Fruit fly (Drosophila melanogaster) whole organism, prepupa: Measurements from ENCODE around the gene dtn.
A peak's percentile ranks its signal among the peaks of the same experiment; 100 is the strongest.

Experiments used
- Blimp-1 ChIP-seq: fragments of 200-800 bp; sonication (Bioruptor generic); optimal IDR thresholded peaks from 3 replicates; lab custom pipeline; 2017; ENCODE audit warnings: missing biosample characterization, missing genetic modification characterization, mild to moderate bottlenecking, moderate library complexity, missing genetic modification reagents
- CG11762 ChIP-seq: fragments of 200-800 bp; sonication (Bioruptor generic); optimal IDR thresholded peaks from 3 replicates; lab custom pipeline; 2016; ENCODE audit warnings: missing biosample characterization, missing genetic modification characterization; ENCODE audit not compliant: insufficient read depth
- CG11902 ChIP-seq: fragments of 200-800 bp; sonication (Bioruptor generic); optimal IDR thresholded peaks from 3 replicates; lab custom pipeline; 2016; ENCODE audit warnings: missing biosample characterization, missing genetic modification characterization
- CG31627 ChIP-seq: fragments of 200-800 bp; sonication (Bioruptor generic); optimal IDR thresholded peaks from 3 replicates; lab custom pipeline; 2016; ENCODE audit warnings: missing biosample characterization, missing genetic modification characterization
- CG34406 ChIP-seq: fragments of 200-800 bp; sonication (Bioruptor generic); optimal IDR thresholded peaks from 3 replicates; lab custom pipeline; 2016; ENCODE audit warnings: missing biosample characterization, missing genetic modification characterization
- CG3919 ChIP-seq: fragments of 200-800 bp; sonication (Bioruptor generic); optimal IDR thresholded peaks from 3 replicates; lab custom pipeline; 2016; ENCODE audit warnings: missing biosample characterization, missing genetic modification characterization
- CG6276 ChIP-seq: fragments of 200-800 bp; sonication (Bioruptor generic); optimal IDR thresholded peaks from 2 replicates; lab custom pipeline; 2017; ENCODE audit warnings: missing biosample characterization, mild to moderate bottlenecking, missing genetic modification characterization
- CG6792 ChIP-seq: fragments of 200-800 bp; sonication (Bioruptor generic); optimal IDR thresholded peaks from 3 replicates; lab custom pipeline; 2016; ENCODE audit warnings: missing biosample characterization, missing genetic modification characterization
- CG6808 ChIP-seq: fragments of 200-800 bp; sonication (Bioruptor generic); optimal IDR thresholded peaks from 3 replicates; lab custom pipeline; 2017; ENCODE audit warnings: missing biosample characterization, missing genetic modification characterization, mild to moderate bottlenecking, moderate library complexity, missing genetic modification reagents
- CG7368 ChIP-seq: fragments of 200-800 bp; sonication (Bioruptor generic); optimal IDR thresholded peaks from 3 replicates; lab custom pipeline; 2016; ENCODE audit warnings: missing biosample characterization, missing genetic modification characterization
- CG8119 ChIP-seq: fragments of 200-800 bp; sonication (Bioruptor generic); IDR thresholded peaks from 3 replicates; pipeline ENCODE4 v1.3.6; 2022; ENCODE audit warnings: missing biosample characterization, missing genetic modification characterization
- CG8632 ChIP-seq: fragments of 200-800 bp; sonication (Bioruptor generic); optimal IDR thresholded peaks from 3 replicates; lab custom pipeline; 2016; ENCODE audit warnings: missing biosample characterization, missing genetic modification characterization
- CG9139 ChIP-seq: fragments of 200-800 bp; sonication (Bioruptor generic); optimal IDR thresholded peaks from 3 replicates; lab custom pipeline; 2017; ENCODE audit warnings: missing biosample characterization, mild to moderate bottlenecking, missing genetic modification characterization
- Eip75B ChIP-seq: fragments of 200-800 bp; sonication (Bioruptor generic); optimal IDR thresholded peaks from 3 replicates; lab custom pipeline; 2016; ENCODE audit warnings: missing biosample characterization, missing genetic modification characterization
- Ets21C ChIP-seq: fragments of 200-800 bp; sonication (Bioruptor generic); optimal IDR thresholded peaks from 3 replicates; lab custom pipeline; 2016; ENCODE audit warnings: missing biosample characterization, missing genetic modification characterization
- Hr38 ChIP-seq: sonication (Bioruptor generic); optimal IDR thresholded peaks from 2 replicates; lab custom pipeline; 2016; ENCODE audit warnings: missing biosample characterization, missing genetic modification characterization
- Lpt ChIP-seq: fragments of 200-800 bp; sonication (Bioruptor generic); optimal IDR thresholded peaks from 3 replicates; lab custom pipeline; 2016; ENCODE audit warnings: missing biosample characterization, missing genetic modification characterization
- Met ChIP-seq: fragments of 200-800 bp; sonication (Bioruptor generic); optimal IDR thresholded peaks from 3 replicates; lab custom pipeline; 2016; ENCODE audit warnings: missing biosample characterization, missing genetic modification characterization
- Smox ChIP-seq: fragments of 200-800 bp; sonication (Bioruptor generic); optimal IDR thresholded peaks from 3 replicates; lab custom pipeline; 2016; ENCODE audit warnings: missing biosample characterization, missing genetic modification characterization
- Sox15 ChIP-seq: fragments of 200-800 bp; sonication (Bioruptor generic); optimal IDR thresholded peaks from 3 replicates; lab custom pipeline; 2016; ENCODE audit warnings: missing biosample characterization, missing genetic modification characterization
- achi ChIP-seq: fragments of 200-800 bp; sonication (Bioruptor generic); optimal IDR thresholded peaks from 3 replicates; lab custom pipeline; 2016; ENCODE audit warnings: missing biosample characterization, missing genetic modification characterization
- acj6 ChIP-seq: fragments of 200-800 bp; sonication (Bioruptor generic); optimal IDR thresholded peaks from 3 replicates; lab custom pipeline; 2016; ENCODE audit warnings: missing biosample characterization, missing genetic modification characterization
- cyc ChIP-seq: fragments of 200-800 bp; sonication (Bioruptor generic); optimal IDR thresholded peaks from 3 replicates; lab custom pipeline; 2016; ENCODE audit warnings: missing biosample characterization, missing genetic modification characterization
- dac ChIP-seq: fragments of 200-800 bp; sonication (Bioruptor generic); optimal IDR thresholded peaks from 2 replicates; lab custom pipeline; 2017; ENCODE audit warnings: missing biosample characterization, mild to moderate bottlenecking, missing genetic modification characterization
- dsx ChIP-seq: fragments of 200-800 bp; optimal IDR thresholded peaks from 3 replicates; lab custom pipeline; 2019; ENCODE audit warnings: missing biosample characterization, mild to moderate bottlenecking, missing genetic modification characterization, moderate library complexity; ENCODE audit not compliant: poor library complexity, severe bottlenecking
- eg ChIP-seq: fragments of 200-800 bp; sonication (Bioruptor generic); IDR thresholded peaks from 3 replicates; pipeline ENCODE4 v1.3.6; 2022; ENCODE audit warnings: missing biosample characterization, missing genetic modification characterization
- esn ChIP-seq: fragments of 200-800 bp; sonication (Bioruptor generic); optimal IDR thresholded peaks from 2 replicates; lab custom pipeline; 2016; ENCODE audit warnings: missing biosample characterization, mild to moderate bottlenecking, missing genetic modification characterization, moderate library complexity
- fd85E ChIP-seq: fragments of 200-800 bp; sonication (Bioruptor generic); optimal IDR thresholded peaks from 3 replicates; lab custom pipeline; 2016; ENCODE audit warnings: missing biosample characterization, missing genetic modification characterization
- fkh ChIP-seq: fragments of 200-800 bp; sonication (Bioruptor generic); optimal IDR thresholded peaks from 3 replicates; lab custom pipeline; 2017; ENCODE audit warnings: missing biosample characterization, mild to moderate bottlenecking, missing genetic modification characterization, moderate library complexity
- net ChIP-seq: fragments of 200-800 bp; sonication (Bioruptor generic); optimal IDR thresholded peaks from 3 replicates; lab custom pipeline; 2016; ENCODE audit warnings: missing biosample characterization, missing genetic modification characterization
- pdm3 ChIP-seq: fragments of 200-800 bp; sonication (Bioruptor generic); optimal IDR thresholded peaks from 3 replicates; lab custom pipeline; 2016; ENCODE audit warnings: missing biosample characterization, missing genetic modification characterization
- ss ChIP-seq, 2 experiments: fragments of 200-800 bp; sonication (Bioruptor generic); optimal IDR thresholded peaks; 2 replicates in 1 of 2; 3 replicates in 1 of 2; lab custom pipeline; 2017 to 2018; ENCODE audit warnings: mild to moderate bottlenecking in 2 of 2, missing biosample characterization in 2 of 2, missing genetic modification characterization in 2 of 2, moderate library complexity in 1 of 2

The dtn gene

DNA sequence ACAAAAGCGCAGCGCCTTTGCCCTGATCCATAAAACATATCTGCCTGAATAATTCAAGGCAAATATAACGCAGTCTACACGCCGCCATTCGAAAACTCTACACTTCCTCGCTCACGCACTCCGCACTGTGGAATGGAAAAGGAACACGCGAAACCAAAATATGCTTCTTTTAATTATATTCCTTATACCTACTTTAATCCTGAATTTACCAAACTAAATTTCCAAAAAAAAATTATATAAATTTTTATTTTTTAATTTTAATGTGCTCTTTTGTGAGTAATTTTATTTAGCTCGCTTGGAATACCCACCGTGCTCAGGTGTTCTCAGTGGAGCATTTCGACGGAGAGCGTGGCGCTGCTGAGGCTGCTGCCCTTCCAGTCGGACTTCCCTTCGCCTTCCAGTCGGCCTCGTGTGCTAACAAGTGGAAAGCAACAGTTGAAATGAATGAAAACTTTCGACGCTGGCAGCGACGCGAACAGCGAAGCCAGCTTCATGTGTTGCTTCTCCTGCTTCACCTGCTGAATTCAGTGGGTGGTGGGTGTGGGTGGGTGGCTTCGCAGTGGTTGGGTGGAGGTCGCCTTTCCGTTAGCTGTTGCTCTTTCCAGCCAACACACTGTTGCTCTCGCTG lies 32.1 kb upstream of the dtn start (continued):
- TF ChIP-seq CG6276 = peak; percentile 55
- TF ChIP-seq Smox (GFP tag; lab: Kevin White, UChicago) = peak; percentile 49
- TF ChIP-seq eg (GFP tag; lab: Robert Waterston, UW) = peak; percentile 89
- TF ChIP-seq dac (GFP tag; lab: Kevin White, UChicago) = peak; percentile 58
- peak; percentile 7 for TF ChIP-seq CG11762 (GFP tag; lab: Kevin White, UChicago)
- TF ChIP-seq acj6 = peak; percentile 70
- peak; percentile 72 for TF ChIP-seq achi (GFP tag; lab: Kevin White, UChicago)
- peak; percentile 49 for TF ChIP-seq dsx

DNA sequence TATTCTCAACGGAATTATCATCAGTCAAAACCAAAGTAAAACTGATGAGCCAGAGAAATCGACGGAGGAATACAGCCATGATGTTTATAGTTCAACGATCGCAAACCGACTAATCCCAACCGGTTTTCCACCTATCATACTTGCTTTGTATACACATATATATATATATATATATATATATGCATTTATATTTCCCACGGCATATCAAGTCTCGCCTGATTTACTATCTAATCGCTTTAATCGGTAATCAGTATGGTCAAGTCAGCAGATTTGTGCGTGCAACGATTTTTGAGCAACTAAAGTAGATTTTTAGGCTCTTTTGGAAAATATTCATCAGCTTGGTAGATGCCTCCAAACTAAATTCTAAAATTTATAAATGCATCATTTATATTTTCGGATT lies 29.1 kb upstream of the dtn start, which contains the start of gene CG32750:
Gene CG32750 (minus strand): TSS at position 101 of the 400 bp plus-strand sequence.
- no peak for TF ChIP-seq fkh (GFP tag; lab: Kevin White, UChicago)
- no peak for TF ChIP-seq ss (GFP tag; optimal IDR thresholded peaks at IDR 0.05; lab: Kevin White, UChicago)
- no peak for TF ChIP-seq CG11902
- no peak for TF ChIP-seq esn (GFP tag; lab: Kevin White, UChicago)
- no peak for TF ChIP-seq fd85E (GFP tag; lab: Kevin White, UChicago)
- no peak for TF ChIP-seq Met (GFP tag; lab: Kevin White, UChicago)
- no peak for TF ChIP-seq CG31627 (GFP tag; lab: Kevin White, UChicago)
- no peak for TF ChIP-seq CG34406 (GFP tag; lab: Kevin White, UChicago)
- no peak for TF ChIP-seq Lpt (GFP tag; lab: Kevin White, UChicago)
- no peak for TF ChIP-seq pdm3 (GFP tag; lab: Kevin White, UChicago)
- TF ChIP-seq Hr38 (GFP tag; lab: Kevin White, UChicago) = no peak
- no peak for TF ChIP-seq CG8119 (GFP tag; lab: Robert Waterston, UW)
- TF ChIP-seq CG8632 (GFP tag; lab: Kevin White, UChicago) = no peak
- TF ChIP-seq Eip75B (GFP tag; lab: Kevin White, UChicago) = no peak
- TF ChIP-seq Smox (GFP tag; lab: Kevin White, UChicago) = no peak

- no peak for TF ChIP-seq dac (GFP tag; lab: Kevin White, UChicago)
- no peak for TF ChIP-seq cyc
- no peak for TF ChIP-seq esn (GFP tag; lab: Kevin White, UChicago)
- no peak for TF ChIP-seq Sox15 (GFP tag; lab: Kevin White, UChicago)
- TF ChIP-seq CG8632 (GFP tag; lab: Kevin White, UChicago) = no peak
- no peak for TF ChIP-seq CG34406 (GFP tag; lab: Kevin White, UChicago)
- TF ChIP-seq Hr38 (GFP tag; lab: Kevin White, UChicago) = no peak
- TF ChIP-seq CG6792 = no peak
- no peak for TF ChIP-seq Lpt (GFP tag; lab: Kevin White, UChicago)
- TF ChIP-seq CG6808 (GFP tag; lab: Kevin White, UChicago) = no peak
- no peak for TF ChIP-seq Blimp-1 (GFP tag; lab: Kevin White, UChicago)
- no peak for TF ChIP-seq CG11762 (GFP tag; lab: Kevin White, UChicago)
- TF ChIP-seq Ets21C (GFP tag; lab: Kevin White, UChicago) = no peak
- no peak for TF ChIP-seq CG9139 (GFP tag; lab: Kevin White, UChicago)
- TF ChIP-seq CG3919 (GFP tag; lab: Kevin White, UChicago) = no peak
Measured at dm6 chrX:6198554-6198953, 26.9 kb upstream of the dtn start, which contains the start of gene CG32751. TSS of gene CG32751 (minus strand) at chrX:6198654.

- TF ChIP-seq CG6276 (no peak), CG7368 (GFP tag; lab: Kevin White, UChicago) (no peak), CG6808 (GFP tag; lab: Kevin White, UChicago) (no peak), CG11762 (GFP tag; lab: Kevin White, UChicago) (no peak), net (no peak)
Measured at dm6 chrX:6199791-6200190, 25.7 kb upstream of the dtn start, which contains the start of gene CG43090. TSS of gene CG43090 (minus strand) at chrX:6199891.
